Worm (Caenorhabditis elegans): ENCODE data around the gene Y39E4B.5.

- TF ChIP-seq ceh-82 (tag; optimal IDR thresholded peaks at IDR 0.05) (no peak), nhr-237 (tag; optimal IDR thresholded peaks at IDR 0.05) (no peak), nhr-25 (tag; optimal IDR thresholded peaks at IDR 0.05) (no peak), zag-1 (tag; optimal IDR thresholded peaks at IDR 0.05) (no peak), R02D3.7 (tag; optimal IDR thresholded peaks at IDR 0.05) (no peak), ztf-4 (tag; optimal IDR thresholded peaks at IDR 0.05) (no peak), pha-4 (tag; optimal IDR thresholded peaks at IDR 0.05) (peak; percentile 25), nhr-28 (tag; optimal IDR thresholded peaks at IDR 0.05) (no peak)
Observed at ce11 chrIII:13139301-13139700, 30.4 kb upstream of the Y39E4B.5 start, which contains the start of gene bre-2.
